Worm (Caenorhabditis elegans): ENCODE data around the gene srw-19.
A peak's percentile ranks its signal among the peaks of the same experiment; 100 is the strongest.

srw-19 gene

ce11 chrV:15315827-15316527, 34.8 kb upstream of the srw-19 start, which contains the start of the genes srt-22 and nhr-246:
Gene srt-22 (minus strand): TSS chrV:15315927.
Gene nhr-246 (plus strand): TSS chrV:15316477.
- no peak for TF ChIP-seq daf-16 (GFP tag; optimal IDR thresholded peaks at IDR 0.05)
- peak; percentile 90 for TF ChIP-seq daf-16 (tag; optimal IDR thresholded peaks at IDR 0.05)
- no peak for TF ChIP-seq T20F7.1 (GFP tag; optimal IDR thresholded peaks at IDR 0.05)
- no peak for TF ChIP-seq Y5F2A.4 (GFP tag; optimal IDR thresholded peaks at IDR 0.05)
- no peak for TF ChIP-seq mes-2 (tag; optimal IDR thresholded peaks at IDR 0.05; ENCODE audit: poor library complexity, severe bottlenecking)
- no peak for TF ChIP-seq duxl-1 (tag; optimal IDR thresholded peaks at IDR 0.05; ENCODE audit: poor library complexity)
- no peak for TF ChIP-seq dmd-9 (GFP tag; IDR thresholded peaks at IDR 0.05)

- peak; percentile 69 for TF ChIP-seq aha-1 (tag)
- TF ChIP-seq unc-62 (GFP tag; optimal IDR thresholded peaks at IDR 0.05 in 1 of 2) = peak in 1 of 2 experiments; percentile 81
- no peak for TF ChIP-seq unc-62 (tag; optimal IDR thresholded peaks at IDR 0.05)
- TF ChIP-seq ceh-82 (tag; optimal IDR thresholded peaks at IDR 0.05) = no peak
- no peak for TF ChIP-seq lin-13 (GFP tag; optimal IDR thresholded peaks at IDR 0.05)
Observed at ce11 chrV:15313529-15313928, 32.4 kb upstream of the srw-19 start.

- TF ChIP-seq tag-97 (GFP tag; IDR thresholded peaks at IDR 0.05) (no peak), F49E8.2 (tag; optimal IDR thresholded peaks at IDR 0.05; ENCODE audit: borderline replicate concordance) (no peak), Y105C5A.15 (GFP tag; IDR thresholded peaks at IDR 0.05) (no peak), zfp-3 (GFP tag; conservative IDR thresholded peaks at IDR 0.05) (no peak), lin-29 (GFP tag; IDR thresholded peaks at IDR 0.05) (no peak), nhr-41 (GFP tag; IDR thresholded peaks at IDR 0.05) (no peak), nhr-76 (tag; optimal IDR thresholded peaks at IDR 0.05) (no peak), ceh-28 (tag; optimal IDR thresholded peaks at IDR 0.05) (no peak), dmd-9 (GFP tag; IDR thresholded peaks at IDR 0.05) (no peak), egl-43 (GFP tag; IDR thresholded peaks at IDR 0.05) (no peak), lin-39 (tag; optimal IDR thresholded peaks at IDR 0.05) (no peak), tra-1 (GFP tag; IDR thresholded peaks at IDR 0.05) (no peak), attf-4 (tag; optimal IDR thresholded peaks at IDR 0.05) (no peak), nhr-111 (GFP tag; optimal IDR thresholded peaks at IDR 0.05) (no peak), ZK337.2 (GFP tag; IDR thresholded peaks at IDR 0.05) (no peak), mep-1 (tag; optimal IDR thresholded peaks at IDR 0.05) (no peak), dpl-1 (GFP tag; optimal IDR thresholded peaks at IDR 0.05) (no peak), nhr-77 (tag; optimal IDR thresholded peaks at IDR 0.05) (no peak), snpc-1.2 (GFP tag; IDR thresholded peaks at IDR 0.05) (no peak)
Observed at ce11 chrV:15310780-15311179, 29.6 kb upstream of the srw-19 start, which contains the start of gene irld-62. Gene irld-62 (plus strand): TSS chrV:15311080.

- TF ChIP-seq dve-1 (tag; optimal IDR thresholded peaks at IDR 0.05; ENCODE audit: insufficient read depth) = no peak
- no peak for TF ChIP-seq F49E8.2 (tag; optimal IDR thresholded peaks at IDR 0.05; ENCODE audit: borderline replicate concordance)
- TF ChIP-seq zfp-2 (tag; optimal IDR thresholded peaks at IDR 0.05) = no peak
- TF ChIP-seq fkh-10 (GFP tag; optimal IDR thresholded peaks at IDR 0.05) = no peak
Observed at ce11 chrV:15309011-15309410, 27.8 kb upstream of the srw-19 start, which contains the start of gene srz-10. Gene srz-10 (minus strand): TSS chrV:15309098.

ce11 chrV:15306745-15307144, 25.6 kb upstream of the srw-19 start, which contains the start of gene T26H8.4:
Gene T26H8.4 (minus strand): TSS chrV:15306845.
- TF ChIP-seq lin-39 (tag; optimal IDR thresholded peaks at IDR 0.05) (no peak), D1046.2 (GFP tag; IDR thresholded peaks at IDR 0.05) (no peak), nhr-102 (tag; optimal IDR thresholded peaks at IDR 0.05) (no peak), lin-38 (GFP tag; IDR thresholded peaks at IDR 0.05) (no peak), nhr-48 (tag; optimal IDR thresholded peaks at IDR 0.05) (no peak)

Measured in whole organism, L4 larva.